Fruit fly (Drosophila melanogaster) S2 (cell line): ENCODE measurements around the gene SLC22A.

Source experiments
- CG8478 ChIP-seq: fragments of >200 bp; optimal IDR thresholded peaks from 2 replicates; lab custom pipeline; 2018
- CTCF ChIP-seq, 2 experiments: fragments of >200 bp; optimal IDR thresholded peaks; 2 replicates each; lab custom pipeline; 2018

dm6 chr3L:21961892-21962518 lies 27.5 kb downstream of the SLC22A start, which contains the start of gene Chs2:
- TF ChIP-seq CG8478 (lab: Kevin White, UChicago): no peak
- no peak for TF ChIP-seq CTCF (optimal IDR thresholded peaks at IDR 0.05; lab: Kevin White, UChicago)
